Worm (Caenorhabditis elegans) whole organism, L1 larva: ENCODE data around the gene lin-39.

Experiments
- C04F5.9 ChIP-seq: sonication (generic microtip); optimal IDR thresholded peaks from 2 replicates; lab custom pipeline; 2016; ENCODE audit warnings: missing genetic modification characterization, missing compliant biosample characterization
- C16A3.4 ChIP-seq: fragments of 150-350 bp; optimal IDR thresholded peaks from 2 replicates; lab custom pipeline; 2014; ENCODE audit warnings: missing biosample characterization, missing genetic modification characterization
- F16B12.6 ChIP-seq: fragments of 150-350 bp; optimal IDR thresholded peaks from 2 replicates; lab custom pipeline; 2014; ENCODE audit warnings: missing biosample characterization, missing genetic modification characterization
- aha-1 ChIP-seq: fragments of 150-350 bp; optimal IDR thresholded peaks from 2 replicates; lab custom pipeline; 2014; ENCODE audit warnings: missing biosample characterization, missing genetic modification characterization
- ceh-82 ChIP-seq, 3 experiments: fragments of 150-350 bp in 1 of 3; sonication (generic microtip) in 2 of 3; optimal IDR thresholded peaks; 2 replicates each; lab custom pipeline; 2014 to 2017; ENCODE audit warnings: missing biosample characterization in 3 of 3, missing genetic modification characterization in 3 of 3
- ceh-90 ChIP-seq: sonication (generic microtip); optimal IDR thresholded peaks from 2 replicates; lab custom pipeline; 2016; ENCODE audit warnings: missing genetic modification characterization, missing compliant biosample characterization
- dpl-1 ChIP-seq, 3 experiments: fragments of 150-350 bp in 2 of 3; sonication (generic microtip) in 1 of 3; optimal IDR thresholded peaks; 2 replicates each; lab custom pipeline; 2014 to 2017; ENCODE audit warnings: missing biosample characterization in 3 of 3, missing genetic modification characterization in 3 of 3, missing genetic modification reagents in 3 of 3
- dsc-1 ChIP-seq: sonication (generic microtip); optimal IDR thresholded peaks from 2 replicates; lab custom pipeline; 2016; ENCODE audit warnings: mild to moderate bottlenecking, missing genetic modification characterization, missing compliant biosample characterization
- efl-1 ChIP-seq, 4 experiments: fragments of 150-350 bp; optimal IDR thresholded peaks in 3 of 4; peaks in 1 of 4; 1 replicate in 1 of 4; 2 replicates in 3 of 4; lab custom pipeline; 2014; ENCODE audit warnings: missing biosample characterization in 2 of 4, missing genetic modification characterization in 2 of 4, missing genetic modification reagents in 2 of 4
- egl-13 ChIP-seq: sonication (generic microtip); optimal IDR thresholded peaks from 2 replicates; lab custom pipeline; 2016; ENCODE audit warnings: missing genotype, missing genetic modification reagents, missing genetic modification characterization, missing compliant biosample characterization
- egl-27 ChIP-seq, 2 experiments: fragments of 150-350 bp in 1 of 2; sonication (generic microtip); optimal IDR thresholded peaks; 3 replicates each; lab custom pipeline; 2017 to 2018; ENCODE audit warnings: missing biosample characterization in 2 of 2, missing genetic modification characterization in 2 of 2, missing genetic modification reagents in 2 of 2
- elt-2 ChIP-seq: sonication (generic microtip); optimal IDR thresholded peaks from 2 replicates; lab custom pipeline; 2016; ENCODE audit warnings: missing genetic modification characterization, mild to moderate bottlenecking, inconsistent platforms, missing compliant biosample characterization, missing genetic modification reagents
- elt-3 ChIP-seq, 6 experiments: fragments of 150-350 bp in 1 of 6; sonication (generic microtip); optimal IDR thresholded peaks; 2 replicates each; lab custom pipeline; 2017 to 2018; ENCODE audit warnings: missing biosample characterization in 6 of 6, missing genetic modification characterization in 6 of 6, inconsistent platforms in 1 of 6
- ets-5 ChIP-seq: fragments of 200-800 bp; sonication (Bioruptor generic); IDR thresholded peaks from 2 replicates; pipeline ENCODE4 v1.3.6; 2022; ENCODE audit warnings: missing genetic modification characterization, missing compliant biosample characterization
- fkh-8 ChIP-seq: sonication (generic microtip); optimal IDR thresholded peaks from 2 replicates; lab custom pipeline; 2016; ENCODE audit warnings: mild to moderate bottlenecking, missing genetic modification characterization, missing compliant biosample characterization
- fos-1 ChIP-seq: fragments of 150-350 bp; optimal IDR thresholded peaks from 2 replicates; lab custom pipeline; 2014; ENCODE audit warnings: missing biosample characterization, missing genetic modification characterization
- hlh-4 ChIP-seq: sonication (generic microtip); optimal IDR thresholded peaks from 2 replicates; lab custom pipeline; 2016; ENCODE audit warnings: mild to moderate bottlenecking, missing genetic modification characterization, missing compliant biosample characterization
- irx-1 ChIP-seq: sonication (generic microtip); optimal IDR thresholded peaks from 2 replicates; lab custom pipeline; 2016; ENCODE audit warnings: missing genetic modification characterization, missing compliant biosample characterization
- jun-1 ChIP-seq: fragments of 150-350 bp; optimal IDR thresholded peaks from 2 replicates; lab custom pipeline; 2014; ENCODE audit warnings: missing biosample characterization, missing genetic modification reagents, missing genetic modification characterization
- lin-13 ChIP-seq: fragments of 150-350 bp; optimal IDR thresholded peaks from 2 replicates; lab custom pipeline; 2014; ENCODE audit warnings: missing biosample characterization, missing genetic modification reagents, missing genetic modification characterization
- lin-35 ChIP-seq, 2 experiments: fragments of 150-350 bp; optimal IDR thresholded peaks; 2 replicates each; lab custom pipeline; 2014; ENCODE audit warnings: missing biosample characterization in 2 of 2, missing genetic modification characterization in 2 of 2, missing genetic modification reagents in 2 of 2
- lir-3 ChIP-seq: sonication (generic microtip); optimal IDR thresholded peaks from 2 replicates; lab custom pipeline; 2016; ENCODE audit warnings: mild to moderate bottlenecking, missing genetic modification characterization, moderate library complexity, missing compliant biosample characterization; ENCODE audit not compliant: poor library complexity
- lsy-2 ChIP-seq, 2 experiments: fragments of 150-350 bp; optimal IDR thresholded peaks; 2 replicates each; lab custom pipeline; 2014; ENCODE audit warnings: missing biosample characterization in 2 of 2, missing genetic modification characterization in 2 of 2
- mab-9 ChIP-seq: fragments of 200-800 bp; sonication (Bioruptor generic); IDR thresholded peaks from 2 replicates; pipeline ENCODE4 v1.3.6; 2022; ENCODE audit warnings: missing genetic modification reagents, missing genetic modification characterization, missing compliant biosample characterization
- mdl-1 ChIP-seq, 2 experiments: fragments of 150-350 bp; optimal IDR thresholded peaks; 2 replicates each; lab custom pipeline; 2014 to 2017; ENCODE audit warnings: missing biosample characterization in 2 of 2, missing genetic modification characterization in 2 of 2, inconsistent platforms in 1 of 2
- mep-1 ChIP-seq: fragments of 150-350 bp; optimal IDR thresholded peaks from 2 replicates; lab custom pipeline; 2014; ENCODE audit warnings: missing biosample characterization, missing genetic modification characterization
- nhr-19 ChIP-seq: fragments of 200-800 bp; sonication (Bioruptor generic); conservative IDR thresholded peaks from 2 replicates; pipeline ENCODE4 v1.3.6; 2022; ENCODE audit warnings: missing genetic modification characterization, missing compliant biosample characterization
- nhr-20 ChIP-seq: sonication (generic microtip); optimal IDR thresholded peaks from 2 replicates; lab custom pipeline; 2016; ENCODE audit warnings: mild to moderate bottlenecking, missing genetic modification characterization, missing compliant biosample characterization
- nhr-237 ChIP-seq: fragments of 150-350 bp; optimal IDR thresholded peaks from 2 replicates; lab custom pipeline; 2014; ENCODE audit warnings: missing biosample characterization, missing genetic modification characterization
- nhr-47 ChIP-seq: sonication (generic microtip); optimal IDR thresholded peaks from 2 replicates; lab custom pipeline; 2016; ENCODE audit warnings: mild to moderate bottlenecking, missing genetic modification characterization, moderate library complexity, missing compliant biosample characterization
- nhr-77 ChIP-seq: fragments of 150-350 bp; optimal IDR thresholded peaks from 2 replicates; lab custom pipeline; 2014; ENCODE audit warnings: missing biosample characterization, missing genetic modification characterization
- nhr-84 ChIP-seq: sonication (generic microtip); optimal IDR thresholded peaks from 2 replicates; lab custom pipeline; 2017; ENCODE audit warnings: missing biosample characterization, missing genetic modification characterization
- nhr-85 ChIP-seq: sonication (generic microtip); peaks from one replicate; lab custom pipeline; 2016; ENCODE audit warnings: missing genetic modification characterization, inconsistent platforms, missing compliant biosample characterization
- rnt-1 ChIP-seq: sonication (generic microtip); optimal IDR thresholded peaks from 2 replicates; lab custom pipeline; 2016; ENCODE audit warnings: mild to moderate bottlenecking, missing genetic modification characterization, moderate library complexity, missing compliant biosample characterization
- skn-1 ChIP-seq: fragments of 150-350 bp; optimal IDR thresholded peaks from 2 replicates; lab custom pipeline; 2014; ENCODE audit warnings: missing biosample characterization, missing genetic modification characterization
- snpc-4 ChIP-seq: fragments of 150-350 bp; optimal IDR thresholded peaks from 2 replicates; lab custom pipeline; 2014; ENCODE audit warnings: missing biosample characterization, missing genetic modification characterization
- sox-4 ChIP-seq: sonication (generic microtip); optimal IDR thresholded peaks from 2 replicates; lab custom pipeline; 2016; ENCODE audit warnings: missing genetic modification characterization, missing compliant biosample characterization
- sptf-1 ChIP-seq: fragments of 150-350 bp; optimal IDR thresholded peaks from 2 replicates; lab custom pipeline; 2014; ENCODE audit warnings: missing biosample characterization, missing genetic modification characterization
- swsn-7 ChIP-seq: sonication (generic microtip); optimal IDR thresholded peaks from 2 replicates; lab custom pipeline; 2016; ENCODE audit warnings: missing genetic modification characterization, missing compliant biosample characterization
- tbx-2 ChIP-seq: sonication (generic microtip); optimal IDR thresholded peaks from 2 replicates; lab custom pipeline; 2016; ENCODE audit warnings: missing genetic modification characterization, missing compliant biosample characterization
- tlp-1 ChIP-seq: fragments of 150-350 bp; optimal IDR thresholded peaks from 2 replicates; lab custom pipeline; 2014; ENCODE audit warnings: missing biosample characterization, missing genetic modification characterization
- unc-86 ChIP-seq: sonication (generic microtip); optimal IDR thresholded peaks from 2 replicates; lab custom pipeline; 2016; ENCODE audit warnings: missing genetic modification characterization, missing compliant biosample characterization
- vab-15 ChIP-seq: sonication (generic microtip); optimal IDR thresholded peaks from 2 replicates; lab custom pipeline; 2017; ENCODE audit warnings: missing genotype, mild to moderate bottlenecking, missing genetic modification characterization, missing compliant biosample characterization
- xbp-1 ChIP-seq: sonication (generic microtip); optimal IDR thresholded peaks from 2 replicates; lab custom pipeline; 2016; ENCODE audit warnings: missing genetic modification characterization, missing compliant biosample characterization
- ztf-11 ChIP-seq, 2 experiments: sonication (generic microtip); optimal IDR thresholded peaks; 2 replicates each; lab custom pipeline; 2016 to 2017; ENCODE audit warnings: missing genetic modification characterization in 2 of 2, missing biosample characterization in 1 of 2, missing compliant biosample characterization in 1 of 2
- ztf-4 ChIP-seq: fragments of 150-350 bp; optimal IDR thresholded peaks from 2 replicates; lab custom pipeline; 2014; ENCODE audit warnings: missing biosample characterization, missing genetic modification characterization

Gene lin-39

DNA sequence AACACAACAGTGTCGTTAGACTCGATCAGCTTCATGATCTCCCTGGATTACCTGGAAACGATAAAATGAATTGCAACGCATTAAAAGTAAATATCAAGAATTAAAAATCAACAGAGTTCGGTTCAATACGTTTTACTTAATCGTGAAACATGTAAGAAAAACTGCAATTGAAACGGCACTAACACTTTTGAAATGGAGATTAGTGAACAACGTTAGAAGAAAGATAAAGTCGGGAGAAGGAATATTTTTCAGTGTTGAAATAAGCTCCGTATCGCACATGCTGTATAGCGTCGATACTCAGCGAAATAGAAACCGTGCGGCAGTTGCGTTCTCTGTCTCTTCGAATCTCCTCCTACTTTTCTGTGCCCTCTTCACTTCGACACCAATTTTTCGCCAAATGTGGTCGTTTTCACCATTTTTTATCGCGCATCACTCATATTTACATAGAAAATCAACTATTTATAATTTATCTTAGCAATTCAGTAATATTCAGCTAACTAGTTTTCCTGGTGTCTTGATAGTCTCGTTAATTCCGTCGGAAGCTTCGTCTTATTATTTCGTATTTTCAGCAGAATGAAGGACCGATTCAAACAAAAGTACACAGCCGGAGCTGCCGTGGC, 36.5 kb upstream of the lin-39 start, which contains the start of the genes rpl-9 and lpd-7 (continued):
- TF ChIP-seq dsc-1: peak; percentile 51
- TF ChIP-seq xbp-1 (tag; lab: Kevin White, UChicago): peak; percentile 80

DNA sequence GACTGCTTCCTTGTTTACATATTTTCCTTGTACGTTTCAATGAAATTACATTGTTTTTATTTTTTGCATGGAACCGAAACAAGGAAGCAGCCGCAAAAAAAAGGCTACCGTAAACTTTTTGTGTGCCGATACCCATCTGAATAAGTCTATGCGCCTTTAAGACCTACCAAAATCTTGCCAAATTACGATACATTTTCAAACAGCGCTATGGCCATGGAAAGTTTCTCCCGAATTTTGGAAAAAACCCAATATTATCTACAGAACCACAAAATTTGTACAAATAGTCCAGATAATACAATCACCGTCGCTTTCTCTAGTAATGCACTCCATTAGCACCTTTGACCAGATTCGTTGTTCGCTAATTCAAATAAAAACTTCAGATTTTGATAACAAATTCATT, 35.3 kb upstream of the lin-39 start:
- TF ChIP-seq nhr-85 (tag; lab: Kevin White, UChicago): no peak
- peak in 1 of 2 experiments; percentile 22 for TF ChIP-seq lsy-2 (tag; optimal IDR thresholded peaks at IDR 0.05; lab: Kevin White, UChicago)
- TF ChIP-seq nhr-77 (tag; lab: Kevin White, UChicago): no peak
- TF ChIP-seq, all 84 proteins: peak for 1

DNA sequence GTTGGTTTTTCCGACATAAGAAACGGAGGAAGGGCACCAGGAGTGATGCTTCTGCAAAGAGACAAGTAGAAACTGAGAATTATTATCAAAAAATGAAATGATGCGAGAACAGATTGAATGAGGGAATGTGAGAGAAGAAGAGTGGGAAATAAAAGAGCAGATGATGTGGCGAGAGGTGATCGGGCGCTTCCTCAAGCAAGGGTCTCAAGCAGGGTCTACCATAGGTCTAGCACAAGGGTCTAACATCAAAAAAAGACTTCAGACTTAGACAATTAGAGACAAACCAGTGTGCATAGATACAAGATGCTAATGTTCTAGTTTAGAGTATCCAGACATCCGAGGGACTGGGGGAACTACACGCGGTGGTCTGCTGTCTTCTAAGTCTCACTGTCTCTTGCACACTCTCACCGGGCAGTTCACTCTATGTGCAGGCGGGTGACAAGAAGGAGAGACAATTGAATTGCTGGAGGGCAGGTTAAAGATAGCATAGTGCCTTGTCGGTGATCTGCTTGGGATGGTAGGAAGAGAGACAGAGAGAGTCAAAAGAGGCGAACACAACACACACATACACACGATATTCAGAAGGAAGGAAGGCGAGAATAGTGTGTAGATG, 33.8 kb upstream of the lin-39 start, which contains the start of gene R13A5.7:
R13A5.7 (minus strand) TSS at position 51 of the 613 bp plus-strand sequence.
- TF ChIP-seq vab-15 (tag; lab: Kevin White, UChicago) (no peak), unc-86 (tag; lab: Kevin White, UChicago) (peak; percentile 73), lin-35 (GFP tag; optimal IDR thresholded peaks at IDR 0.05; lab: Kevin White, UChicago) (peak; percentile 66 to 80), lin-13 (GFP tag; lab: Kevin White, UChicago) (peak; percentile 36), swsn-7 (tag; lab: Kevin White, UChicago) (peak; percentile 83), nhr-20 (peak; percentile 83), nhr-19 (GFP tag; lab: Robert Waterston, UW) (peak; percentile 73), ceh-90 (no peak), mab-9 (GFP tag; lab: Robert Waterston, UW) (peak; percentile 57; the same call in 1 of the 2 replicates), fos-1 (tag; lab: Kevin White, UChicago) (peak; percentile 47), nhr-237 (tag; lab: Kevin White, UChicago) (peak; percentile 67), ets-5 (GFP tag; lab: Robert Waterston, UW) (no peak), snpc-4 (tag; lab: Kevin White, UChicago) (peak; percentile 72), ztf-4 (peak; percentile 32), rnt-1 (tag; lab: Kevin White, UChicago) (peak; percentile 76), fkh-8 (peak; percentile 87), hlh-4 (tag; lab: Kevin White, UChicago) (no peak), tlp-1 (tag; lab: Kevin White, UChicago) (no peak), jun-1 (tag; lab: Kevin White, UChicago) (peak; percentile 75), F16B12.6 (tag; lab: Kevin White, UChicago) (peak; percentile 57), C16A3.4 (tag; lab: Kevin White, UChicago) (peak; percentile 33), efl-1 (optimal IDR thresholded peaks at IDR 0.05; lab: Kevin White, UChicago) (peak; percentile 70 to 79), efl-1 (GFP tag; optimal IDR thresholded peaks at IDR 0.05 in 1 of 2; lab: Kevin White, UChicago) (peak; percentile 47 to 93), lsy-2 (tag; optimal IDR thresholded peaks at IDR 0.05; lab: Kevin White, UChicago) (peak; percentile 68 to 86), tbx-2 (tag; lab: Kevin White, UChicago) (peak; percentile 77), irx-1 (peak; percentile 58), lir-3 (peak; percentile 48), sox-4 (tag; lab: Kevin White, UChicago) (peak; percentile 10), elt-3 (tag; optimal IDR thresholded peaks at IDR 0.05; lab: Kevin White, UChicago) (peak in 1 of 6 experiments; percentile 20), ztf-11 (tag; optimal IDR thresholded peaks at IDR 0.05; lab: Kevin White, UChicago) (peak in 1 of 2 experiments; percentile 9), nhr-84 (tag; lab: Kevin White, UChicago) (no peak), dpl-1 (GFP tag; optimal IDR thresholded peaks at IDR 0.05; lab: Kevin White, UChicago) (peak; percentile 38 to 62 (median 43)), elt-2 (tag; lab: Kevin White, UChicago) (peak; percentile 39), aha-1 (tag; lab: Kevin White, UChicago) (no peak), skn-1 (peak; percentile 22), nhr-77 (tag; lab: Kevin White, UChicago) (peak; percentile 73), ceh-82 (tag; optimal IDR thresholded peaks at IDR 0.05; lab: Kevin White, UChicago) (peak; percentile 64 to 80 (median 68)), nhr-85 (tag; lab: Kevin White, UChicago) (peak; percentile 82), mep-1 (peak; percentile 84), egl-13 (tag; lab: Kevin White, UChicago) (peak; percentile 40), egl-27 (tag; optimal IDR thresholded peaks at IDR 0.05; lab: Kevin White, UChicago) (peak; percentile 25 to 61), C04F5.9 (tag; lab: Kevin White, UChicago) (peak; percentile 4), mdl-1 (tag; optimal IDR thresholded peaks at IDR 0.05; lab: Kevin White, UChicago) (peak in 1 of 2 experiments; percentile 89), nhr-47 (tag; lab: Kevin White, UChicago) (peak; percentile 84), sptf-1 (tag; lab: Kevin White, UChicago) (no peak)
